Fruit fly (Drosophila melanogaster) whole organism, adult: ENCODE measurements around the gene rt.
A peak's percentile ranks its signal among the peaks of the same experiment; 100 is the strongest.

ENCODE experiments used
- CG11617 ChIP-seq: fragments of 200-800 bp; sonication (Bioruptor generic); optimal IDR thresholded peaks from 2 replicates; lab custom pipeline; 2017; ENCODE audit warnings: mild to moderate bottlenecking, missing biosample characterization, missing genetic modification reagents, missing genetic modification characterization
- CG12768 ChIP-seq: fragments of 200-800 bp; sonication (Bioruptor generic); optimal IDR thresholded peaks from 2 replicates; lab custom pipeline; 2017; ENCODE audit warnings: missing biosample characterization, missing genetic modification characterization, mild to moderate bottlenecking, moderate library complexity, missing genetic modification reagents
- CG14711 ChIP-seq: fragments of 200-800 bp; sonication (Bioruptor generic); optimal IDR thresholded peaks from 2 replicates; lab custom pipeline; 2018; ENCODE audit warnings: missing biosample characterization, mild to moderate bottlenecking, missing genetic modification characterization, moderate library complexity
- CG1620 ChIP-seq: fragments of 200-800 bp; sonication (Bioruptor generic); optimal IDR thresholded peaks from 2 replicates; lab custom pipeline; 2016; ENCODE audit warnings: missing biosample characterization, missing genetic modification characterization
- CG33017 ChIP-seq: fragments of 200-800 bp; sonication (Bioruptor generic); optimal IDR thresholded peaks from 2 replicates; lab custom pipeline; 2018; ENCODE audit warnings: missing biosample characterization, mild to moderate bottlenecking, missing genetic modification characterization, moderate library complexity
- CG5204 ChIP-seq: fragments of 200-800 bp; sonication (Bioruptor generic); optimal IDR thresholded peaks from 2 replicates; lab custom pipeline; 2016; ENCODE audit warnings: missing biosample characterization, missing genetic modification characterization
- CG7045 ChIP-seq: fragments of 200-800 bp; sonication (Bioruptor generic); optimal IDR thresholded peaks from 2 replicates; lab custom pipeline; 2017; ENCODE audit warnings: missing biosample characterization, mild to moderate bottlenecking, missing genetic modification characterization
- CG7101 ChIP-seq: fragments of 200-800 bp; sonication (Bioruptor generic); optimal IDR thresholded peaks from 2 replicates; lab custom pipeline; 2018; ENCODE audit warnings: missing biosample characterization, mild to moderate bottlenecking, missing genetic modification characterization, moderate library complexity
- Clk ChIP-seq: fragments of 200-800 bp; sonication (Bioruptor generic); optimal IDR thresholded peaks from 2 replicates; lab custom pipeline; 2017; ENCODE audit warnings: missing biosample characterization, missing genetic modification characterization
- Crg-1 ChIP-seq: fragments of 200-800 bp; sonication (Bioruptor generic); optimal IDR thresholded peaks from 2 replicates; lab custom pipeline; 2016; ENCODE audit warnings: missing biosample characterization, missing genetic modification characterization
- Hr96 ChIP-seq: fragments of 200-800 bp; sonication (Bioruptor generic); optimal IDR thresholded peaks from 2 replicates; lab custom pipeline; 2016; ENCODE audit warnings: missing biosample characterization, missing genetic modification characterization
- Mnt ChIP-seq: fragments of 200-800 bp; sonication (Bioruptor generic); optimal IDR thresholded peaks from 2 replicates; lab custom pipeline; 2016; ENCODE audit warnings: missing biosample characterization, mild to moderate bottlenecking, missing genetic modification characterization
- bab1 ChIP-seq: fragments of 200-800 bp; sonication (Bioruptor generic); optimal IDR thresholded peaks from 3 replicates; lab custom pipeline; 2019; ENCODE audit warnings: missing biosample characterization, mild to moderate bottlenecking, missing genetic modification characterization, moderate library complexity
- cic ChIP-seq: fragments of 200-800 bp; sonication (Bioruptor generic); optimal IDR thresholded peaks from 2 replicates; lab custom pipeline; 2017; ENCODE audit warnings: missing biosample characterization, mild to moderate bottlenecking, missing genetic modification characterization, moderate library complexity
- cnc ChIP-seq, 2 experiments: fragments of >200 bp; optimal IDR thresholded peaks; 2 replicates each; lab custom pipeline; 2017
- kay ChIP-seq: fragments of 200-800 bp; sonication (Bioruptor generic); peaks from one replicate; lab custom pipeline; 2016; ENCODE audit warnings: missing biosample characterization, missing genetic modification characterization, borderline replicate concordance
- ovo ChIP-seq: fragments of 200-800 bp; sonication (Bioruptor generic); optimal IDR thresholded peaks from 2 replicates; lab custom pipeline; 2016; ENCODE audit warnings: missing biosample characterization, missing genetic modification characterization
- pad ChIP-seq: fragments of 200-800 bp; sonication (Bioruptor generic); optimal IDR thresholded peaks from 3 replicates; lab custom pipeline; 2017; ENCODE audit warnings: missing biosample characterization, missing genetic modification characterization, mild to moderate bottlenecking, moderate library complexity, missing genetic modification reagents
- tj ChIP-seq: fragments of 200-800 bp; sonication (Bioruptor generic); optimal IDR thresholded peaks from 3 replicates; lab custom pipeline; 2017; ENCODE audit warnings: missing biosample characterization, mild to moderate bottlenecking, missing genetic modification characterization, moderate library complexity
- toe ChIP-seq: fragments of 200-800 bp; sonication (Bioruptor generic); optimal IDR thresholded peaks from 2 replicates; lab custom pipeline; 2016; ENCODE audit warnings: missing biosample characterization, missing genetic modification characterization

rt gene

dm6 chr3L:11587720-11588580 lies at the start of gene rt:
Gene rt, minus strand, starts transcription at chr3L:11587770.
- TF ChIP-seq Hr96 (peak; percentile 10), pad (GFP tag; lab: Kevin White, UChicago) (peak; percentile 75), Mnt (GFP tag; lab: Kevin White, UChicago) (no peak), CG7045 (GFP tag; lab: Kevin White, UChicago) (peak; percentile 31), cnc (optimal IDR thresholded peaks at IDR 0.05; lab: Kevin White, UChicago) (no peak), kay (GFP tag; lab: Kevin White, UChicago) (no peak)

dm6 chr3L:11636829-11637228 lies 49.3 kb upstream of the rt start:
- TF ChIP-seq bab1 (GFP tag; lab: Kevin White, UChicago), result no peak
- TF ChIP-seq CG14711 (tag; lab: Kevin White, UChicago), result no peak
- peak; percentile 43 for TF ChIP-seq kay (GFP tag; lab: Kevin White, UChicago)

- no peak for TF ChIP-seq ovo (GFP tag; lab: Kevin White, UChicago)
- TF ChIP-seq Clk (GFP tag; lab: Kevin White, UChicago), result no peak
- TF ChIP-seq CG11617, result no peak
- no peak for TF ChIP-seq cnc (optimal IDR thresholded peaks at IDR 0.05; lab: Kevin White, UChicago)
- TF ChIP-seq CG1620 (GFP tag; lab: Kevin White, UChicago), result no peak
- TF ChIP-seq Mnt (GFP tag; lab: Kevin White, UChicago), result no peak
Measured at dm6 chr3L:11634551-11634950, 47.0 kb upstream of the rt start.

dm6 chr3L:11631092-11631491 lies 43.5 kb upstream of the rt start, which contains the start of gene CG32091:
Gene CG32091, plus strand, starts transcription at chr3L:11631392.
- peak; percentile 18 for TF ChIP-seq kay (GFP tag; lab: Kevin White, UChicago)
- TF ChIP-seq CG11617, result no peak
- peak; percentile 40 for TF ChIP-seq tj (GFP tag; lab: Kevin White, UChicago)
- no peak for TF ChIP-seq cic (GFP tag; lab: Kevin White, UChicago)
- no peak for TF ChIP-seq bab1 (GFP tag; lab: Kevin White, UChicago)
- TF ChIP-seq CG12768 (GFP tag; lab: Kevin White, UChicago), result peak; percentile 1

dm6 chr3L:11630684-11631083 lies 43.1 kb upstream of the rt start:
- TF ChIP-seq Crg-1 (GFP tag; lab: Kevin White, UChicago) (no peak), kay (GFP tag; lab: Kevin White, UChicago) (peak; percentile 70), CG7101 (peak; percentile 5), CG1620 (GFP tag; lab: Kevin White, UChicago) (no peak), CG33017 (tag; lab: Kevin White, UChicago) (no peak), Mnt (GFP tag; lab: Kevin White, UChicago) (peak; percentile 13), CG5204 (no peak), CG14711 (tag; lab: Kevin White, UChicago) (peak; percentile 32), CG12768 (GFP tag; lab: Kevin White, UChicago) (no peak), Clk (GFP tag; lab: Kevin White, UChicago) (no peak), bab1 (GFP tag; lab: Kevin White, UChicago) (no peak), cnc (optimal IDR thresholded peaks at IDR 0.05; lab: Kevin White, UChicago) (no peak), pad (GFP tag; lab: Kevin White, UChicago) (no peak), CG7045 (GFP tag; lab: Kevin White, UChicago) (no peak), toe (GFP tag; lab: Kevin White, UChicago) (no peak)

dm6 chr3L:11627819-11628483 lies 40.4 kb upstream of the rt start, which contains the start of gene Apt1:
Gene Apt1, plus strand, starts transcription at chr3L:11628037.
- TF ChIP-seq kay (GFP tag; lab: Kevin White, UChicago) (peak; percentile 29), ovo (GFP tag; lab: Kevin White, UChicago) (no peak), CG1620 (GFP tag; lab: Kevin White, UChicago) (no peak), cnc (optimal IDR thresholded peaks at IDR 0.05; lab: Kevin White, UChicago) (no peak), pad (GFP tag; lab: Kevin White, UChicago) (no peak), toe (GFP tag; lab: Kevin White, UChicago) (peak; percentile 58), Clk (GFP tag; lab: Kevin White, UChicago) (no peak), CG7101 (peak; percentile 24), cic (GFP tag; lab: Kevin White, UChicago) (no peak), CG5204 (no peak), CG14711 (tag; lab: Kevin White, UChicago) (peak; percentile 14), CG12768 (GFP tag; lab: Kevin White, UChicago) (peak; percentile 77), tj (GFP tag; lab: Kevin White, UChicago) (peak; percentile 83), Hr96 (no peak), bab1 (GFP tag; lab: Kevin White, UChicago) (peak; percentile 48), Mnt (GFP tag; lab: Kevin White, UChicago) (peak; percentile 26), Crg-1 (GFP tag; lab: Kevin White, UChicago) (no peak), CG33017 (tag; lab: Kevin White, UChicago) (peak; percentile 0), CG7045 (GFP tag; lab: Kevin White, UChicago) (no peak), CG11617 (peak; percentile 24)
